Fruit fly (Drosophila melanogaster) whole organism, embryonic: ENCODE measurements around the gene CG3862.

Source experiments
- BEAF-32 ChIP-seq: fragments of 200-800 bp; sonication (Bioruptor generic); optimal IDR thresholded peaks from 3 replicates; lab custom pipeline; 2017; ENCODE audit warnings: missing biosample characterization, missing genetic modification characterization, mild to moderate bottlenecking, moderate library complexity, missing genetic modification reagents
- C15 ChIP-seq: fragments of 200-800 bp; sonication (Bioruptor generic); IDR thresholded peaks from 3 replicates; pipeline ENCODE4 v1.3.6; 2022; ENCODE audit warnings: missing biosample characterization, missing genetic modification characterization
- CG10274 ChIP-seq: fragments of 200-800 bp; sonication (Bioruptor generic); optimal IDR thresholded peaks from 3 replicates; lab custom pipeline; 2017; ENCODE audit warnings: missing biosample characterization, mild to moderate bottlenecking, missing genetic modification characterization
- CG1233 ChIP-seq: fragments of 200-800 bp; sonication (Bioruptor generic); optimal IDR thresholded peaks from 4 replicates; lab custom pipeline; 2018; ENCODE audit warnings: missing biosample characterization, mild to moderate bottlenecking, missing genetic modification characterization
- CG1529 ChIP-seq: fragments of 200-800 bp; sonication (Bioruptor generic); optimal IDR thresholded peaks from 3 replicates; lab custom pipeline; 2018; ENCODE audit warnings: missing biosample characterization, missing genetic modification characterization
- CG15601 ChIP-seq: fragments of 200-800 bp; sonication (Bioruptor generic); optimal IDR thresholded peaks from 3 replicates; lab custom pipeline; 2019; ENCODE audit warnings: missing biosample characterization, mild to moderate bottlenecking, missing genetic modification characterization, moderate library complexity
- CG17328 ChIP-seq: fragments of 200-800 bp; sonication (Bioruptor generic); IDR thresholded peaks from 2 replicates; pipeline ENCODE4 v1.3.6; 2022; ENCODE audit warnings: missing biosample characterization, missing genetic modification characterization
- CG1792 ChIP-seq: fragments of 200-800 bp; sonication (Bioruptor generic); optimal IDR thresholded peaks from 2 replicates; lab custom pipeline; 2016; ENCODE audit warnings: missing biosample characterization, missing genetic modification characterization
- CG30020 ChIP-seq: fragments of 200-800 bp; optimal IDR thresholded peaks from 2 replicates; lab custom pipeline; 2019; ENCODE audit warnings: missing biosample characterization, mild to moderate bottlenecking, missing genetic modification characterization, moderate library complexity
- CG31224 ChIP-seq: fragments of 200-800 bp; sonication (Bioruptor generic); IDR thresholded peaks from 2 replicates; pipeline ENCODE4 v1.3.6; 2022; ENCODE audit warnings: missing biosample characterization, missing genetic modification characterization
- CG3726 ChIP-seq: fragments of 200-800 bp; sonication (Bioruptor generic); IDR thresholded peaks from 3 replicates; pipeline ENCODE4, ENCODE4 v1.3.6; 2022; ENCODE audit warnings: missing biosample characterization, missing genetic modification characterization
- CG4424 ChIP-seq: fragments of 200-800 bp; sonication (Bioruptor generic); optimal IDR thresholded peaks from 3 replicates; lab custom pipeline; 2016; ENCODE audit warnings: missing biosample characterization, missing genetic modification characterization
- CG6175 ChIP-seq: fragments of 200-800 bp; sonication (Bioruptor generic); IDR thresholded peaks from 3 replicates; pipeline ENCODE4 v1.3.6; 2022; ENCODE audit warnings: missing biosample characterization, missing genetic modification characterization
- CG6254 ChIP-seq: fragments of 200-800 bp; sonication (Bioruptor generic); optimal IDR thresholded peaks from 3 replicates; lab custom pipeline; 2017; ENCODE audit warnings: mild to moderate bottlenecking, missing biosample characterization, missing genetic modification reagents, missing genetic modification characterization
- CG6791 ChIP-seq: fragments of 200-800 bp; sonication (Bioruptor generic); IDR thresholded peaks from 3 replicates; pipeline ENCODE4 v1.3.6; 2022; ENCODE audit warnings: missing biosample characterization, missing genetic modification characterization; ENCODE audit not compliant: partially characterized antibody
- CG8924 ChIP-seq: fragments of 200-800 bp; optimal IDR thresholded peaks from 3 replicates; lab custom pipeline; 2019; ENCODE audit warnings: missing biosample characterization, mild to moderate bottlenecking, missing genetic modification characterization, moderate library complexity
- CG9797 ChIP-seq: fragments of 200-800 bp; sonication (Bioruptor generic); optimal IDR thresholded peaks from 3 replicates; lab custom pipeline; 2018; ENCODE audit warnings: missing biosample characterization, mild to moderate bottlenecking, missing genetic modification characterization
- Dek ChIP-seq: fragments of 200-800 bp; sonication (Bioruptor generic); optimal IDR thresholded peaks from 3 replicates; lab custom pipeline; 2019; ENCODE audit warnings: missing biosample characterization, mild to moderate bottlenecking, missing genetic modification characterization, moderate library complexity
- ERR ChIP-seq: fragments of 200-800 bp; sonication (Bioruptor generic); optimal IDR thresholded peaks from 2 replicates; lab custom pipeline; 2016; ENCODE audit warnings: missing biosample characterization, missing genetic modification characterization
- Fer1 ChIP-seq: fragments of 200-800 bp; sonication (Bioruptor generic); optimal IDR thresholded peaks from 2 replicates; lab custom pipeline; 2017; ENCODE audit warnings: missing biosample characterization, mild to moderate bottlenecking, missing genetic modification characterization
- HHEX ChIP-seq: fragments of 200-800 bp; sonication (Bioruptor generic); optimal IDR thresholded peaks from 3 replicates; lab custom pipeline; 2017; ENCODE audit warnings: missing biosample characterization, mild to moderate bottlenecking, missing genetic modification characterization, missing genetic modification reagents
- HmgD ChIP-seq: fragments of 200-800 bp; sonication (Bioruptor generic); optimal IDR thresholded peaks from 3 replicates; lab custom pipeline; 2016; ENCODE audit warnings: missing biosample characterization, missing genetic modification characterization
- Lhr ChIP-seq: fragments of 200-800 bp; sonication (Bioruptor generic); optimal IDR thresholded peaks from 3 replicates; lab custom pipeline; 2017; ENCODE audit warnings: mild to moderate bottlenecking, missing biosample characterization, missing genetic modification reagents, missing genetic modification characterization
- NfI ChIP-seq: fragments of 200-800 bp; sonication (Bioruptor generic); optimal IDR thresholded peaks from 3 replicates; lab custom pipeline; 2018; ENCODE audit warnings: missing biosample characterization, mild to moderate bottlenecking, missing genetic modification characterization, moderate library complexity
- Opbp ChIP-seq: fragments of 200-800 bp; sonication (Bioruptor generic); IDR thresholded peaks from 3 replicates; pipeline ENCODE4 v1.3.6; 2022; ENCODE audit warnings: missing biosample characterization, missing genetic modification characterization; ENCODE audit not compliant: partially characterized antibody
- PHDP ChIP-seq: fragments of 200-800 bp; sonication (Bioruptor generic); optimal IDR thresholded peaks from 3 replicates; lab custom pipeline; 2018; ENCODE audit warnings: missing biosample characterization, mild to moderate bottlenecking, missing genetic modification characterization, moderate library complexity
- Ravus ChIP-seq: fragments of 200-800 bp; sonication (Bioruptor generic); IDR thresholded peaks from 2 replicates; pipeline ENCODE4 v1.3.6; 2022; ENCODE audit warnings: missing biosample characterization, missing genetic modification characterization
- Rx ChIP-seq: fragments of 200-800 bp; sonication (Bioruptor generic); IDR thresholded peaks from 2 replicates; pipeline ENCODE4 v1.3.6; 2022; ENCODE audit warnings: missing biosample characterization, missing genetic modification characterization
- Sox102F ChIP-seq: fragments of 200-800 bp; sonication (Bioruptor generic); optimal IDR thresholded peaks from 2 replicates; lab custom pipeline; 2018; ENCODE audit warnings: missing biosample characterization, mild to moderate bottlenecking, missing genetic modification characterization, moderate library complexity
- Taf1 ChIP-seq: fragments of 200-800 bp; sonication (Bioruptor generic); IDR thresholded peaks from 2 replicates; pipeline ENCODE4 v1.3.6; 2022; ENCODE audit warnings: missing biosample characterization, missing genetic modification characterization
- YL-1 ChIP-seq: fragments of 200-800 bp; sonication (Bioruptor generic); optimal IDR thresholded peaks from 3 replicates; lab custom pipeline; 2017; ENCODE audit warnings: missing biosample characterization, mild to moderate bottlenecking, missing genetic modification characterization
- ac ChIP-seq: fragments of 200-800 bp; sonication (Bioruptor generic); optimal IDR thresholded peaks from 3 replicates; lab custom pipeline; 2017; ENCODE audit warnings: missing biosample characterization, mild to moderate bottlenecking, missing genetic modification characterization
- aop ChIP-seq: fragments of 200-800 bp; sonication (Bioruptor generic); IDR thresholded peaks from 2 replicates; pipeline ENCODE4 v1.3.6; 2022; ENCODE audit warnings: missing biosample characterization, missing genetic modification characterization
- ase ChIP-seq: fragments of 200-800 bp; sonication (Bioruptor generic); IDR thresholded peaks from 3 replicates; pipeline ENCODE4 v1.3.6; 2022; ENCODE audit warnings: missing biosample characterization, missing genetic modification characterization
- ato ChIP-seq: fragments of 200-800 bp; sonication (Bioruptor generic); IDR thresholded peaks from 2 replicates; pipeline ENCODE4 v1.3.6; 2022; ENCODE audit warnings: missing biosample characterization, missing genetic modification characterization; ENCODE audit not compliant: partially characterized antibody
- bcd ChIP-seq: fragments of 200-800 bp; sonication (Bioruptor generic); optimal IDR thresholded peaks from 2 replicates; lab custom pipeline; 2017; ENCODE audit warnings: missing biosample characterization, mild to moderate bottlenecking, missing genetic modification characterization
- chif ChIP-seq, 2 experiments: fragments of 200-800 bp; sonication (Bioruptor generic); optimal IDR thresholded peaks; 3 replicates each; lab custom pipeline; 2016; ENCODE audit warnings: missing biosample characterization in 2 of 2, missing genetic modification characterization in 2 of 2
- dati ChIP-seq: fragments of 200-800 bp; sonication (Bioruptor generic); IDR thresholded peaks from 2 replicates; pipeline ENCODE4 v1.3.6; 2022; ENCODE audit warnings: missing biosample characterization, missing genetic modification characterization
- disco-r ChIP-seq: fragments of 200-800 bp; sonication (Bioruptor generic); optimal IDR thresholded peaks from 2 replicates; lab custom pipeline; 2016; ENCODE audit warnings: missing biosample characterization, missing genetic modification characterization
- fru ChIP-seq: fragments of >200 bp; optimal IDR thresholded peaks from 2 replicates; lab custom pipeline; 2017
- kay ChIP-seq: fragments of 200-800 bp; sonication (Bioruptor generic); optimal IDR thresholded peaks from 2 replicates; lab custom pipeline; 2016; ENCODE audit warnings: missing biosample characterization, missing genetic modification characterization
- odd ChIP-seq: fragments of 200-800 bp; sonication (Bioruptor generic); optimal IDR thresholded peaks from 2 replicates; lab custom pipeline; 2017; ENCODE audit warnings: missing biosample characterization, mild to moderate bottlenecking, missing genetic modification characterization
- org-1 ChIP-seq: fragments of 200-800 bp; sonication (Bioruptor generic); optimal IDR thresholded peaks from 2 replicates; lab custom pipeline; 2017; ENCODE audit warnings: missing biosample characterization, missing genetic modification characterization
- repo ChIP-seq: fragments of 200-800 bp; sonication (Bioruptor generic); optimal IDR thresholded peaks from 2 replicates; lab custom pipeline; 2016; ENCODE audit warnings: missing biosample characterization, missing genetic modification characterization
- sqz ChIP-seq: fragments of 200-800 bp; sonication (Bioruptor generic); optimal IDR thresholded peaks from 3 replicates; lab custom pipeline; 2018; ENCODE audit warnings: missing biosample characterization, mild to moderate bottlenecking, missing genetic modification characterization
- stc ChIP-seq: fragments of 200-800 bp; sonication (Bioruptor generic); IDR thresholded peaks from 2 replicates; pipeline ENCODE4 v1.3.6; 2022; ENCODE audit warnings: missing biosample characterization, missing genetic modification characterization
- tin ChIP-seq: fragments of 200-800 bp; sonication (Bioruptor generic); optimal IDR thresholded peaks from 3 replicates; lab custom pipeline; 2016; ENCODE audit warnings: missing biosample characterization, missing genetic modification characterization
- toy ChIP-seq: fragments of 200-800 bp; sonication (Bioruptor generic); IDR thresholded peaks from 2 replicates; pipeline ENCODE4 v1.3.6; 2022; ENCODE audit warnings: missing biosample characterization, missing genetic modification characterization
- trem ChIP-seq: fragments of 200-800 bp; optimal IDR thresholded peaks from 3 replicates; lab custom pipeline; 2019; ENCODE audit warnings: missing biosample characterization, mild to moderate bottlenecking, missing genetic modification characterization, moderate library complexity
- unc-4 ChIP-seq: fragments of 200-800 bp; sonication (Bioruptor generic); IDR thresholded peaks from 2 replicates; pipeline ENCODE4 v1.3.6; 2022; ENCODE audit warnings: missing biosample characterization, missing genetic modification characterization; ENCODE audit not compliant: partially characterized antibody
- zfh2 ChIP-seq: fragments of 200-800 bp; sonication (Bioruptor generic); optimal IDR thresholded peaks from 2 replicates; lab custom pipeline; 2016; ENCODE audit warnings: missing biosample characterization, missing genetic modification characterization

Gene CG3862

DNA sequence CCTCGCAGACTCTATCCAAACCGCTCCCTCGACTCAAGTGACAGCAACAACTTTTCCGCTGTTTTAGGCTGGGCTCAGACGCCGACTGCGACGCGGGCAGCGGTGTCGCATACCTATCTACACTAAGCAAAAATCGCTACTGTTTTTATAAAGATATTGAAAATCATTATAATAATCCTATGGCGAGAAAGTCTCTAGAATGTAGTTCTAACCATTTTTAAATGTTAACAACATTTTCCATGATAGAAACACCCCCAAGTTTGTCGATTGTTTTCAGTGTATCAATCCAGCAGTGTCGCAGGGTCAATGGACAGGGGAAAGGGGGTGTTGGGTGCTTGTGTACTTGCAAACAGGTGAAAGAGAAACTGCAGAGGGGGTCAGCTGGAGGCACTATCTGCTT, 40.2 kb upstream of the CG3862 start (continued):
- TF ChIP-seq ase (GFP tag; lab: Robert Waterston, UW) (peak; percentile 96), CG15601 (tag; lab: Kevin White, UChicago) (peak; percentile 92), CG30020 (tag; lab: Kevin White, UChicago) (peak; percentile 72), Opbp (GFP tag; lab: Robert Waterston, UW) (no peak), CG1233 (peak; percentile 96), sqz (GFP tag; lab: Kevin White, UChicago) (peak; percentile 91), Lhr (GFP tag; lab: Kevin White, UChicago) (peak; percentile 85), C15 (GFP tag; lab: Robert Waterston, UW) (peak; percentile 94), repo (GFP tag; lab: Kevin White, UChicago) (peak; percentile 95), HmgD (GFP tag; lab: Kevin White, UChicago) (peak; percentile 66), CG10274 (GFP tag; lab: Kevin White, UChicago) (peak; percentile 88), Sox102F (GFP tag; lab: Kevin White, UChicago) (peak; percentile 98), Rx (peak; percentile 96), stc (peak; percentile 96), chif (GFP tag; optimal IDR thresholded peaks at IDR 0.05; lab: Kevin White, UChicago) (peak; percentile 97), toy (GFP tag; lab: Robert Waterston, UW) (peak; percentile 88), ac (GFP tag; lab: Kevin White, UChicago) (peak; percentile 84), unc-4 (no peak), CG17328 (peak; percentile 97), Fer1 (peak; percentile 96), dati (GFP tag; lab: Robert Waterston, UW) (peak; percentile 94), org-1 (GFP tag; lab: Kevin White, UChicago) (peak; percentile 94), odd (GFP tag; lab: Kevin White, UChicago) (peak; percentile 93), CG6175 (peak; percentile 89), fru (lab: Kevin White, UChicago) (no peak), ERR (GFP tag; lab: Kevin White, UChicago) (peak; percentile 94), Dek (peak; percentile 96), CG1529 (GFP tag; lab: Kevin White, UChicago) (peak; percentile 93), CG8924 (tag; lab: Kevin White, UChicago) (peak; percentile 97), CG6791 (no peak), Taf1 (GFP tag; lab: Robert Waterston, UW) (peak; percentile 84), NfI (peak; percentile 93), Ravus (peak; percentile 92), ato (GFP tag; lab: Robert Waterston, UW) (no peak), tin (GFP tag; lab: Kevin White, UChicago) (peak; percentile 95), CG1792 (peak; percentile 92), CG31224 (peak; percentile 90), YL-1 (GFP tag; lab: Kevin White, UChicago) (peak; percentile 68), kay (GFP tag; lab: Kevin White, UChicago) (peak; percentile 88), bcd (GFP tag; lab: Kevin White, UChicago) (peak; percentile 96), PHDP (tag; lab: Kevin White, UChicago) (peak; percentile 95), CG6254 (GFP tag; lab: Kevin White, UChicago) (peak; percentile 92), zfh2 (GFP tag; lab: Kevin White, UChicago) (peak; percentile 95), CG9797 (GFP tag; lab: Kevin White, UChicago) (peak; percentile 48), trem (tag; lab: Kevin White, UChicago) (peak; percentile 91), aop (GFP tag; lab: Robert Waterston, UW) (peak; percentile 92), BEAF-32 (peak; percentile 7), CG4424 (GFP tag; lab: Kevin White, UChicago) (peak; percentile 97), CG3726 (GFP tag; lab: Robert Waterston, UW) (peak; percentile 92), HHEX (GFP tag; lab: Kevin White, UChicago) (peak; percentile 95), disco-r (GFP tag; lab: Kevin White, UChicago) (peak; percentile 89)
